Worm (Caenorhabditis elegans): ENCODE results near the gene ndus-8.

- TF ChIP-seq snpc-4 (GFP tag; optimal IDR thresholded peaks at IDR 0.05) (no peak), snpc-4 (tag; optimal IDR thresholded peaks at IDR 0.05) (peak in 2 of 4 experiments; percentile 12 to 48), him-1 (tag; optimal IDR thresholded peaks at IDR 0.05) (no peak), mel-28 (tag; optimal IDR thresholded peaks at IDR 0.05; ENCODE audit: borderline replicate concordance) (no peak), ztf-26 (tag; optimal IDR thresholded peaks at IDR 0.05) (no peak), lin-35 (GFP tag; optimal IDR thresholded peaks at IDR 0.05) (peak; percentile 1 to 77 (median 27)), ets-4 (GFP tag; optimal IDR thresholded peaks at IDR 0.05) (no peak), gei-17 (GFP tag; optimal IDR thresholded peaks at IDR 0.05) (no peak), nfya-2 (GFP tag; IDR thresholded peaks at IDR 0.05) (no peak), mes-4 (tag; optimal IDR thresholded peaks at IDR 0.05) (no peak)
These were observed 43.2 kb upstream of the ndus-8 start, which contains the start of the genes spot-1 and B0361.11 for ce11 chrIII:7277228-7277627.

All from whole organism, young adult.